Worm (Caenorhabditis elegans) whole organism, midembryonic: ENCODE results near the gene dab-1.

Experiments used
- flt-1 ChIP-seq: fragments of 200-800 bp; sonication (Bioruptor generic); IDR thresholded peaks from 2 replicates; pipeline ENCODE4 v1.3.6; 2022; ENCODE audit warnings: missing genetic modification characterization, missing compliant biosample characterization
- klf-2 ChIP-seq: fragments of 200-800 bp; sonication (Bioruptor generic); conservative IDR thresholded peaks from 2 replicates; pipeline ENCODE4 v1.3.6; 2022; ENCODE audit warnings: missing genetic modification reagents, missing genetic modification characterization, missing compliant biosample characterization
- med-1 ChIP-seq: sonication (generic microtip); optimal IDR thresholded peaks from 2 replicates; lab custom pipeline; 2017; ENCODE audit warnings: missing genetic modification characterization, mild to moderate bottlenecking, missing compliant biosample characterization, antibody characterized with exemption, missing genetic modification reagents; ENCODE audit not compliant: insufficient read depth
- ztf-29 ChIP-seq: fragments of 200-800 bp; sonication (Bioruptor generic); IDR thresholded peaks from 2 replicates; pipeline ENCODE4 v1.3.6; 2022; ENCODE audit warnings: missing genetic modification reagents, missing genetic modification characterization, missing compliant biosample characterization

- TF ChIP-seq ztf-29 (GFP tag; lab: Robert Waterston, UW) (no peak), med-1 (GFP tag; lab: Kevin White, UChicago) (no peak), flt-1 (GFP tag; lab: Robert Waterston, UW) (no peak), klf-2 (GFP tag; lab: Robert Waterston, UW) (no peak)
Measured at ce11 chrII:8248745-8249144, 26.6 kb downstream of the dab-1 start, which contains the start of the genes F35C11.2 and F35C11.4.
